Fruit fly (Drosophila melanogaster) whole organism, embryonic: ENCODE results near the gene CG34179.
A peak's percentile ranks its signal among the peaks of the same experiment; 100 is the strongest.

Source experiments
- ATbp ChIP-seq: fragments of 200-800 bp; sonication (Bioruptor generic); optimal IDR thresholded peaks from 2 replicates; lab custom pipeline; 2017; ENCODE audit warnings: missing biosample characterization, mild to moderate bottlenecking, missing genetic modification characterization, missing genetic modification reagents
- Bdp1 ChIP-seq: fragments of 200-800 bp; sonication (Bioruptor generic); optimal IDR thresholded peaks from 3 replicates; lab custom pipeline; 2016; ENCODE audit warnings: missing biosample characterization, missing genetic modification characterization
- CG10462 ChIP-seq: fragments of 200-800 bp; sonication (Bioruptor generic); optimal IDR thresholded peaks from 2 replicates; lab custom pipeline; 2016; ENCODE audit warnings: missing biosample characterization, missing genetic modification characterization
- CG1529 ChIP-seq: fragments of 200-800 bp; sonication (Bioruptor generic); optimal IDR thresholded peaks from 3 replicates; lab custom pipeline; 2018; ENCODE audit warnings: missing biosample characterization, missing genetic modification characterization
- CG15601 ChIP-seq: fragments of 200-800 bp; sonication (Bioruptor generic); optimal IDR thresholded peaks from 3 replicates; lab custom pipeline; 2019; ENCODE audit warnings: missing biosample characterization, mild to moderate bottlenecking, missing genetic modification characterization, moderate library complexity
- CG1603 ChIP-seq: fragments of 200-800 bp; sonication (Bioruptor generic); optimal IDR thresholded peaks from 2 replicates; lab custom pipeline; 2019; ENCODE audit warnings: missing biosample characterization, mild to moderate bottlenecking, missing genetic modification characterization, moderate library complexity
- CG16813 ChIP-seq: fragments of 200-800 bp; sonication (Bioruptor generic); IDR thresholded peaks from 3 replicates; pipeline ENCODE4 v1.3.6; 2022; ENCODE audit warnings: missing biosample characterization, missing genetic modification characterization; ENCODE audit not compliant: partially characterized antibody
- CG32772 ChIP-seq: fragments of 200-800 bp; sonication (Bioruptor generic); IDR thresholded peaks from 2 replicates; pipeline ENCODE4 v1.3.6; 2022; ENCODE audit warnings: missing biosample characterization, missing genetic modification characterization
- CG34376 ChIP-seq: fragments of 200-800 bp; sonication (Bioruptor generic); optimal IDR thresholded peaks from 2 replicates; lab custom pipeline; 2018; ENCODE audit warnings: missing biosample characterization, mild to moderate bottlenecking, missing genetic modification characterization
- CG8089 ChIP-seq: fragments of 200-800 bp; sonication (Bioruptor generic); optimal IDR thresholded peaks from 3 replicates; lab custom pipeline; 2016; ENCODE audit warnings: missing biosample characterization, missing genetic modification characterization
- CG8388 ChIP-seq: fragments of 200-800 bp; sonication (Bioruptor generic); optimal IDR thresholded peaks from 2 replicates; lab custom pipeline; 2019; ENCODE audit warnings: missing biosample characterization, mild to moderate bottlenecking, missing genetic modification characterization, moderate library complexity
- D19A ChIP-seq: fragments of 200-800 bp; optimal IDR thresholded peaks from 3 replicates; lab custom pipeline; 2019; ENCODE audit warnings: missing biosample characterization, mild to moderate bottlenecking, missing genetic modification characterization, moderate library complexity
- Doc2 ChIP-seq: fragments of 200-800 bp; sonication (Bioruptor generic); IDR thresholded peaks from 2 replicates; pipeline ENCODE4 v1.3.6; 2022; ENCODE audit warnings: missing biosample characterization, missing genetic modification characterization
- Ets65A ChIP-seq: fragments of 200-800 bp; sonication (Bioruptor generic); peaks from one replicate; lab custom pipeline; 2016; ENCODE audit warnings: missing biosample characterization, missing genetic modification characterization
- Gug ChIP-seq: fragments of 200-800 bp; sonication (Bioruptor generic); IDR thresholded peaks from 4 replicates; pipeline ENCODE4 v1.3.6; 2022; ENCODE audit warnings: missing biosample characterization, missing genetic modification characterization
- H2.0 ChIP-seq: fragments of 200-800 bp; sonication (Bioruptor generic); IDR thresholded peaks from 2 replicates; pipeline ENCODE4 v1.3.6; 2022; ENCODE audit warnings: missing biosample characterization, missing genetic modification characterization
- HmgZ ChIP-seq: fragments of 200-800 bp; sonication (Bioruptor generic); optimal IDR thresholded peaks from 2 replicates; lab custom pipeline; 2018; ENCODE audit warnings: missing biosample characterization, mild to moderate bottlenecking, missing genetic modification characterization
- Lim3 ChIP-seq: fragments of 200-800 bp; sonication (Bioruptor generic); IDR thresholded peaks from 2 replicates; pipeline ENCODE4 v1.3.6; 2022; ENCODE audit warnings: missing biosample characterization, missing genetic modification characterization
- Med ChIP-seq: fragments of 200-800 bp; sonication (Bioruptor generic); peaks from one replicate; lab custom pipeline; 2016; ENCODE audit warnings: missing biosample characterization, missing genetic modification characterization, mild to moderate bottlenecking, inconsistent platforms, moderate library complexity
- Scr ChIP-seq: fragments of 200-800 bp; sonication (Bioruptor generic); IDR thresholded peaks from 2 replicates; pipeline ENCODE4 v1.3.6; 2022; ENCODE audit warnings: missing biosample characterization, missing genetic modification characterization; ENCODE audit not compliant: partially characterized antibody
- Xrp1 ChIP-seq: fragments of 200-800 bp; sonication (Bioruptor generic); IDR thresholded peaks from 2 replicates; pipeline ENCODE4 v1.3.6; 2022; ENCODE audit warnings: missing biosample characterization, missing genetic modification characterization
- ap ChIP-seq: fragments of 200-800 bp; sonication (Bioruptor generic); IDR thresholded peaks from 2 replicates; pipeline ENCODE4 v1.3.6; 2022; ENCODE audit warnings: missing biosample characterization, missing genetic modification characterization
- caup ChIP-seq: fragments of 200-800 bp; sonication (Bioruptor generic); optimal IDR thresholded peaks from 3 replicates; lab custom pipeline; 2017; ENCODE audit warnings: missing biosample characterization, mild to moderate bottlenecking, missing genetic modification characterization, moderate library complexity; ENCODE audit not compliant: severe bottlenecking
- ci ChIP-seq: fragments of 200-800 bp; sonication (Bioruptor generic); IDR thresholded peaks from 3 replicates; pipeline ENCODE4 v1.3.6; 2022; ENCODE audit warnings: missing biosample characterization, missing genetic modification characterization
- crol ChIP-seq: fragments of 200-800 bp; sonication (Bioruptor generic); IDR thresholded peaks from 2 replicates; pipeline ENCODE4 v1.3.6; 2022; ENCODE audit warnings: missing biosample characterization, missing genetic modification characterization
- esg ChIP-seq: fragments of 200-800 bp; sonication (Bioruptor generic); conservative IDR thresholded peaks from 2 replicates; pipeline ENCODE4 v1.3.6; 2022; ENCODE audit warnings: missing biosample characterization, missing genetic modification characterization
- exex ChIP-seq: fragments of 200-800 bp; sonication (Bioruptor generic); optimal IDR thresholded peaks from 4 replicates; lab custom pipeline; 2018; ENCODE audit warnings: missing biosample characterization, mild to moderate bottlenecking, missing genetic modification characterization, moderate library complexity
- fd3F ChIP-seq: fragments of 200-800 bp; sonication (Bioruptor generic); optimal IDR thresholded peaks from 2 replicates; lab custom pipeline; 2018; ENCODE audit warnings: missing biosample characterization, mild to moderate bottlenecking, missing genetic modification characterization, moderate library complexity
- gem ChIP-seq: fragments of 200-800 bp; sonication (Bioruptor generic); optimal IDR thresholded peaks from 2 replicates; lab custom pipeline; 2019; ENCODE audit warnings: missing biosample characterization, mild to moderate bottlenecking, missing genetic modification characterization, moderate library complexity
- grn ChIP-seq: fragments of 200-800 bp; sonication (Bioruptor generic); optimal IDR thresholded peaks from 3 replicates; lab custom pipeline; 2017; ENCODE audit warnings: missing biosample characterization, missing genetic modification characterization
- gro ChIP-seq: fragments of 200-800 bp; sonication (Bioruptor generic); optimal IDR thresholded peaks from 2 replicates; lab custom pipeline; 2016; ENCODE audit warnings: missing biosample characterization, missing genetic modification characterization
- jing ChIP-seq: fragments of 200-800 bp; sonication (Bioruptor generic); optimal IDR thresholded peaks from 2 replicates; lab custom pipeline; 2018; ENCODE audit warnings: missing biosample characterization, mild to moderate bottlenecking, missing genetic modification characterization
- kah ChIP-seq: fragments of 200-800 bp; sonication (Bioruptor generic); optimal IDR thresholded peaks from 2 replicates; lab custom pipeline; 2018; ENCODE audit warnings: missing biosample characterization, mild to moderate bottlenecking, missing genetic modification characterization
- lbe ChIP-seq: fragments of 200-800 bp; sonication (Bioruptor generic); optimal IDR thresholded peaks from 2 replicates; lab custom pipeline; 2016; ENCODE audit warnings: missing biosample characterization, mild to moderate bottlenecking, missing genetic modification characterization
- lmd ChIP-seq: fragments of 200-800 bp; sonication (Bioruptor generic); IDR thresholded peaks from 2 replicates; pipeline ENCODE4 v1.3.6; 2022; ENCODE audit warnings: missing biosample characterization, missing genetic modification characterization
- mirr ChIP-seq: fragments of 200-800 bp; sonication (Bioruptor generic); optimal IDR thresholded peaks from 3 replicates; lab custom pipeline; 2018; ENCODE audit warnings: missing biosample characterization, mild to moderate bottlenecking, missing genetic modification characterization
- nerfin-1 ChIP-seq: fragments of 200-800 bp; sonication (Bioruptor generic); optimal IDR thresholded peaks from 3 replicates; lab custom pipeline; 2019; ENCODE audit warnings: missing biosample characterization, mild to moderate bottlenecking, missing genetic modification characterization, moderate library complexity
- onecut ChIP-seq: fragments of 200-800 bp; sonication (Bioruptor generic); IDR thresholded peaks from 2 replicates; pipeline ENCODE4 v1.3.6; 2022; ENCODE audit warnings: missing biosample characterization, missing genetic modification characterization
- otp ChIP-seq: fragments of 200-800 bp; sonication (Bioruptor generic); IDR thresholded peaks from 3 replicates; pipeline ENCODE4, ENCODE4 v1.3.6; 2022; ENCODE audit warnings: missing biosample characterization, missing genetic modification characterization
- pros ChIP-seq: fragments of 200-800 bp; sonication (Bioruptor generic); optimal IDR thresholded peaks from 3 replicates; lab custom pipeline; 2019; ENCODE audit warnings: missing biosample characterization, mild to moderate bottlenecking, missing genetic modification characterization, moderate library complexity
- pzg ChIP-seq: fragments of 200-800 bp; sonication (Bioruptor generic); optimal IDR thresholded peaks from 3 replicates; lab custom pipeline; 2018; ENCODE audit warnings: missing biosample characterization, mild to moderate bottlenecking, missing genetic modification characterization, moderate library complexity
- row ChIP-seq: fragments of 200-800 bp; sonication (Bioruptor generic); IDR thresholded peaks from 3 replicates; pipeline ENCODE4 v1.3.6; 2022; ENCODE audit warnings: missing biosample characterization, missing genetic modification characterization
- sisA ChIP-seq: fragments of 200-800 bp; sonication (Bioruptor generic); IDR thresholded peaks from 2 replicates; pipeline ENCODE4 v1.3.6; 2022; ENCODE audit warnings: missing biosample characterization, missing genetic modification characterization
- sug ChIP-seq: fragments of 200-800 bp; optimal IDR thresholded peaks from 2 replicates; lab custom pipeline; 2019; ENCODE audit warnings: missing biosample characterization, mild to moderate bottlenecking, missing genetic modification characterization, moderate library complexity
- vnd ChIP-seq: fragments of 200-800 bp; sonication (Bioruptor generic); IDR thresholded peaks from 3 replicates; pipeline ENCODE4 v1.3.6; 2022; ENCODE audit warnings: missing biosample characterization, missing genetic modification characterization; ENCODE audit not compliant: partially characterized antibody

The CG34179 gene

dm6 chr2L:6013071-6013417 is 35.5 kb downstream of the CG34179 start (continued):
- TF ChIP-seq Bdp1 (no peak), Xrp1 (GFP tag; lab: Robert Waterston, UW) (no peak), Gug (GFP tag; lab: Robert Waterston, UW) (no peak), ATbp (GFP tag; lab: Kevin White, UChicago) (no peak), esg (GFP tag; lab: Robert Waterston, UW) (no peak), pzg (GFP tag; lab: Kevin White, UChicago) (no peak), Scr (GFP tag; lab: Robert Waterston, UW) (peak; percentile 37; the same call in 1 of the 2 replicates), jing (GFP tag; lab: Kevin White, UChicago) (no peak)

dm6 chr2L:6012303-6013070 is 36.0 kb downstream of the CG34179 start, which contains the start of gene CG9098:
CG9098 (minus strand) TSS chr2L:6012338.
- peak; percentile 65 for TF ChIP-seq exex (tag; lab: Kevin White, UChicago)
- TF ChIP-seq CG10462 (GFP tag; lab: Kevin White, UChicago), result no peak
- TF ChIP-seq CG8388, result peak; percentile 62
- TF ChIP-seq crol (GFP tag; lab: Robert Waterston, UW), result peak; percentile 75
- peak; percentile 72 for TF ChIP-seq grn (GFP tag; lab: Kevin White, UChicago)
- TF ChIP-seq D19A (tag; lab: Kevin White, UChicago), result peak; percentile 83
- peak; percentile 61; the same call in 1 of the 2 replicates for TF ChIP-seq Lim3
- peak; percentile 82 for TF ChIP-seq mirr (GFP tag; lab: Kevin White, UChicago)
- peak; percentile 28 for TF ChIP-seq Ets65A (GFP tag; lab: Kevin White, UChicago)
- TF ChIP-seq row (GFP tag; lab: Robert Waterston, UW), result peak; percentile 44; the same call in 1 of the 3 replicates
- TF ChIP-seq pros (GFP tag; lab: Kevin White, UChicago), result no peak
- TF ChIP-seq otp (GFP tag; lab: Robert Waterston, UW), result peak; percentile 10; the same call in 1 of the 3 replicates
- TF ChIP-seq CG16813, result no peak

dm6 chr2L:6006508-6007232 is 41.8 kb downstream of the CG34179 start, which contains the start of gene Gal:
Gal (minus strand) TSS chr2L:6006827.
- TF ChIP-seq CG34376 (GFP tag; lab: Kevin White, UChicago) (peak; percentile 1), sug (peak; percentile 83), Doc2 (no peak), fd3F (GFP tag; lab: Kevin White, UChicago) (no peak), gro (GFP tag; lab: Kevin White, UChicago) (peak; percentile 2), lbe (no peak), CG32772 (GFP tag; lab: Robert Waterston, UW) (no peak), caup (GFP tag; lab: Kevin White, UChicago) (no peak), nerfin-1 (tag; lab: Kevin White, UChicago) (no peak), CG1529 (GFP tag; lab: Kevin White, UChicago) (no peak), otp (GFP tag; lab: Robert Waterston, UW) (no peak), lmd (GFP tag; lab: Robert Waterston, UW) (no peak), ap (GFP tag; lab: Robert Waterston, UW) (no peak), kah (no peak), gem (tag; lab: Kevin White, UChicago) (no peak), onecut (GFP tag; lab: Robert Waterston, UW) (no peak), ci (GFP tag; lab: Robert Waterston, UW) (peak; percentile 33; the same call in 1 of the 3 replicates), pzg (GFP tag; lab: Kevin White, UChicago) (no peak), CG15601 (tag; lab: Kevin White, UChicago) (no peak), vnd (GFP tag; lab: Robert Waterston, UW) (0 out of 3 replicates have a peak, but pooled peaks have one; percentile 27), H2.0 (no peak), CG1603 (tag; lab: Kevin White, UChicago) (no peak), CG8089 (GFP tag; lab: Kevin White, UChicago) (no peak), HmgZ (tag; lab: Kevin White, UChicago) (no peak), Med (GFP tag; lab: Kevin White, UChicago) (peak; percentile 64), Gug (GFP tag; lab: Robert Waterston, UW) (no peak), sisA (GFP tag; lab: Robert Waterston, UW) (no peak)
